Fruit fly (Drosophila melanogaster): ENCODE measurements around the gene CG9701.

Gene CG9701

dm6 chr3L:16786728-16787127, 53.4 kb downstream of the CG9701 start, which contains the start of gene eIF3e (continued):
- TF ChIP-seq zf30C (GFP tag; optimal IDR thresholded peaks at IDR 0.05) (no peak), psq (GFP tag; optimal IDR thresholded peaks at IDR 0.05) (no peak), CG6689 (GFP tag; IDR thresholded peaks at IDR 0.05) (peak; percentile 23; the same call in 1 of the 2 replicates), CG8765 (GFP tag; IDR thresholded peaks at IDR 0.05) (no peak), klu (GFP tag; IDR thresholded peaks at IDR 0.05) (no peak), CG4820 (GFP tag; optimal IDR thresholded peaks at IDR 0.05) (no peak), sc (optimal IDR thresholded peaks at IDR 0.05) (no peak), sc (GFP tag; optimal IDR thresholded peaks at IDR 0.05) (no peak), CG17186 (GFP tag; optimal IDR thresholded peaks at IDR 0.05) (no peak), ac (GFP tag; optimal IDR thresholded peaks at IDR 0.05) (no peak), Sry-δ (GFP tag; optimal IDR thresholded peaks at IDR 0.05) (peak; percentile 9), CG15514 (GFP tag; optimal IDR thresholded peaks at IDR 0.05) (no peak), pum (GFP tag; optimal IDR thresholded peaks at IDR 0.05) (no peak), B-H1 (GFP tag; IDR thresholded peaks at IDR 0.05) (no peak), pfk (GFP tag; optimal IDR thresholded peaks at IDR 0.05) (no peak), stc (GFP tag; IDR thresholded peaks at IDR 0.05) (no peak), dm (GFP tag; optimal IDR thresholded peaks at IDR 0.05) (peak; percentile 57), CG1792 (GFP tag; optimal IDR thresholded peaks at IDR 0.05) (no peak), Lhr (GFP tag; optimal IDR thresholded peaks at IDR 0.05) (peak; percentile 62), kay (GFP tag; optimal IDR thresholded peaks at IDR 0.05) (no peak), sob (GFP tag; IDR thresholded peaks at IDR 0.05) (0 out of 2 replicates have a peak, but pooled peaks have one; percentile 8), CG6175 (GFP tag; IDR thresholded peaks at IDR 0.05) (no peak), ttk (GFP tag; IDR thresholded peaks at IDR 0.05) (no peak), Atf3 (GFP tag; optimal IDR thresholded peaks at IDR 0.05) (no peak), ranshi (GFP tag; IDR thresholded peaks at IDR 0.05) (no peak), amos (GFP tag; IDR thresholded peaks at IDR 0.05; ENCODE audit: partially characterized antibody) (peak; percentile 22; the same call in 1 of the 2 replicates), Six4 (GFP tag; optimal IDR thresholded peaks at IDR 0.05) (no peak), D (optimal IDR thresholded peaks at IDR 0.05) (no peak), D (GFP tag; optimal IDR thresholded peaks at IDR 0.05) (no peak), CG1647 (GFP tag; optimal IDR thresholded peaks at IDR 0.05) (no peak), NfI (GFP tag; optimal IDR thresholded peaks at IDR 0.05) (no peak), slou (GFP tag; optimal IDR thresholded peaks at IDR 0.05) (no peak), Bdp1 (GFP tag; optimal IDR thresholded peaks at IDR 0.05) (no peak), zfh1 (GFP tag; IDR thresholded peaks at IDR 0.05) (no peak), CG4360 (GFP tag; IDR thresholded peaks at IDR 0.05) (no peak), CG3847 (GFP tag; IDR thresholded peaks at IDR 0.05) (peak; percentile 57; the same call in 1 of the 2 replicates), ftz-f1 (GFP tag; optimal IDR thresholded peaks at IDR 0.05) (peak; percentile 77), Ets65A (GFP tag) (no peak), tgo (GFP tag; IDR thresholded peaks at IDR 0.05) (no peak), CG13287 (GFP tag; IDR thresholded peaks at IDR 0.05; ENCODE audit: partially characterized antibody) (peak; percentile 46; the same call in 1 of the 2 replicates), CG2116 (GFP tag; optimal IDR thresholded peaks at IDR 0.05) (peak; percentile 22), CG1832 (GFP tag; optimal IDR thresholded peaks at IDR 0.05) (no peak), Fer1 (GFP tag; optimal IDR thresholded peaks at IDR 0.05) (no peak), br (optimal IDR thresholded peaks at IDR 0.05) (no peak), tup (GFP tag; optimal IDR thresholded peaks at IDR 0.05) (no peak), mld (GFP tag; IDR thresholded peaks at IDR 0.05; ENCODE audit: partially characterized antibody) (no peak), sens (GFP tag) (peak; percentile 72), corto (GFP tag; optimal IDR thresholded peaks at IDR 0.05) (no peak), C15 (GFP tag; IDR thresholded peaks at IDR 0.05) (no peak), unc-4 (GFP tag; IDR thresholded peaks at IDR 0.05; ENCODE audit: partially characterized antibody) (no peak), aop (GFP tag; IDR thresholded peaks at IDR 0.05) (no peak), Hmr (GFP tag; optimal IDR thresholded peaks at IDR 0.05) (no peak), MBD-R2 (GFP tag; IDR thresholded peaks at IDR 0.05) (peak; percentile 65), kni (GFP tag; optimal IDR thresholded peaks at IDR 0.05) (no peak)
